Fruit fly (Drosophila melanogaster) Kc167 (cell line): ENCODE measurements around the gene CG13305.

Experiments
- Myc ChIP-seq: fragments of >200 bp; optimal IDR thresholded peaks from 2 replicates; lab custom pipeline; 2017; ENCODE audit warnings: missing external identifiers
- Sin3A ChIP-seq: fragments of >200 bp; optimal IDR thresholded peaks from 2 replicates; lab custom pipeline; 2018; ENCODE audit warnings: missing external identifiers
- h ChIP-seq: fragments of >200 bp; optimal IDR thresholded peaks from 3 replicates; lab custom pipeline; 2018; ENCODE audit warnings: missing external identifiers
- insv ChIP-seq: fragments of >200 bp; optimal IDR thresholded peaks from 3 replicates; lab custom pipeline; 2018; ENCODE audit warnings: missing external identifiers
- psq ChIP-seq: fragments of >200 bp; optimal IDR thresholded peaks from 2 replicates; lab custom pipeline; 2017; ENCODE audit warnings: missing external identifiers
- ttk ChIP-seq: sonication (Bioruptor generic); optimal IDR thresholded peaks from 2 replicates; lab custom pipeline; 2017; ENCODE audit warnings: missing external identifiers

The CG13305 gene

dm6 chr3L:8652572-8652977, 6.0 kb upstream of the CG13305 start:
- TF ChIP-seq ttk (lab: Kevin White, UChicago) = no peak
- no peak for TF ChIP-seq h (lab: Kevin White, UChicago)
- TF ChIP-seq Sin3A = no peak
- TF ChIP-seq psq (lab: Kevin White, UChicago) = no peak
- no peak for TF ChIP-seq Myc (lab: Kevin White, UChicago)
- TF ChIP-seq insv (lab: Kevin White, UChicago) = no peak

- TF ChIP-seq Sin3A (no peak), ttk (lab: Kevin White, UChicago) (no peak), h (lab: Kevin White, UChicago) (no peak), psq (lab: Kevin White, UChicago) (no peak), insv (lab: Kevin White, UChicago) (no peak), Myc (lab: Kevin White, UChicago) (no peak)
Observed at dm6 chr3L:8651876-8652571, 5.4 kb upstream of the CG13305 start.

dm6 chr3L:8648836-8649235, 2.2 kb upstream of the CG13305 start, which contains the start of gene Arr2:
Gene Arr2 (minus strand): TSS chr3L:8648936.
- no peak for TF ChIP-seq Myc (lab: Kevin White, UChicago)
- TF ChIP-seq psq (lab: Kevin White, UChicago) = no peak
- TF ChIP-seq Sin3A = no peak
- no peak for TF ChIP-seq h (lab: Kevin White, UChicago)
- no peak for TF ChIP-seq insv (lab: Kevin White, UChicago)
- no peak for TF ChIP-seq ttk (lab: Kevin White, UChicago)

dm6 chr3L:8643810-8644552, 2.6 kb downstream of the CG13305 start:
- TF ChIP-seq insv (lab: Kevin White, UChicago) (no peak), psq (lab: Kevin White, UChicago) (no peak), h (lab: Kevin White, UChicago) (no peak), Sin3A (no peak), ttk (lab: Kevin White, UChicago) (no peak), Myc (lab: Kevin White, UChicago) (no peak)

dm6 chr3L:8641049-8641448, 5.6 kb downstream of the CG13305 start:
- TF ChIP-seq insv (lab: Kevin White, UChicago) = no peak
- TF ChIP-seq h (lab: Kevin White, UChicago) = no peak
- no peak for TF ChIP-seq psq (lab: Kevin White, UChicago)
- TF ChIP-seq Myc (lab: Kevin White, UChicago) = no peak
- TF ChIP-seq ttk (lab: Kevin White, UChicago) = no peak
- TF ChIP-seq Sin3A = no peak

- TF ChIP-seq Myc (lab: Kevin White, UChicago) = no peak
- TF ChIP-seq insv (lab: Kevin White, UChicago) = no peak
- TF ChIP-seq Sin3A = no peak
- no peak for TF ChIP-seq psq (lab: Kevin White, UChicago)
- no peak for TF ChIP-seq h (lab: Kevin White, UChicago)
- no peak for TF ChIP-seq ttk (lab: Kevin White, UChicago)
Observed at dm6 chr3L:8640139-8640538, 6.5 kb downstream of the CG13305 start, which contains the start of gene Cpr66D. Gene Cpr66D (plus strand): TSS chr3L:8640439.

dm6 chr3L:8633614-8634325, 12.9 kb downstream of the CG13305 start, which contains the start of gene Cdc6:
Gene Cdc6 (minus strand): TSS chr3L:8634069.
- TF ChIP-seq Myc (lab: Kevin White, UChicago) (no peak), insv (lab: Kevin White, UChicago) (no peak), h (lab: Kevin White, UChicago) (no peak), psq (lab: Kevin White, UChicago) (no peak), ttk (lab: Kevin White, UChicago) (no peak), Sin3A (no peak)

dm6 chr3L:8629701-8630343, 16.8 kb downstream of the CG13305 start:
- TF ChIP-seq ttk (lab: Kevin White, UChicago) (no peak), psq (lab: Kevin White, UChicago) (no peak), Sin3A (no peak), insv (lab: Kevin White, UChicago) (no peak), Myc (lab: Kevin White, UChicago) (no peak), h (lab: Kevin White, UChicago) (no peak)

dm6 chr3L:8628964-8629363, 17.7 kb downstream of the CG13305 start:
- TF ChIP-seq insv (lab: Kevin White, UChicago) = no peak
- TF ChIP-seq h (lab: Kevin White, UChicago) = no peak
- no peak for TF ChIP-seq Myc (lab: Kevin White, UChicago)
- no peak for TF ChIP-seq ttk (lab: Kevin White, UChicago)
- TF ChIP-seq psq (lab: Kevin White, UChicago) = no peak

- TF ChIP-seq ttk (lab: Kevin White, UChicago) (no peak), Sin3A (no peak), insv (lab: Kevin White, UChicago) (no peak), psq (lab: Kevin White, UChicago) (no peak), h (lab: Kevin White, UChicago) (no peak), Myc (lab: Kevin White, UChicago) (no peak)
Observed at dm6 chr3L:8627839-8628827, 18.5 kb downstream of the CG13305 start.
